Worm (Caenorhabditis elegans) whole organism, late embryonic: ENCODE data around the gene spat-3.

ENCODE experiments used
- T23F11.4 ChIP-seq: fragments of 200-800 bp; sonication (Bioruptor generic); optimal IDR thresholded peaks from 2 replicates; lab custom pipeline; 2018; ENCODE audit warnings: mild to moderate bottlenecking, missing genetic modification characterization, missing compliant biosample characterization
- ama-1 ChIP-seq: fragments of 150-350 bp; optimal IDR thresholded peaks from 2 replicates; lab custom pipeline; 2014
- hlh-8 ChIP-seq: sonication (generic microtip); optimal IDR thresholded peaks from 2 replicates; lab custom pipeline; 2016; ENCODE audit warnings: missing genotype, missing genetic modification characterization, missing compliant biosample characterization
- nfya-1 ChIP-seq: sonication (generic microtip); optimal IDR thresholded peaks from 2 replicates; lab custom pipeline; 2017; ENCODE audit warnings: missing genetic modification characterization, mild to moderate bottlenecking, missing compliant biosample characterization, antibody characterized with exemption, moderate library complexity
- pat-9 ChIP-seq: fragments of 200-800 bp; sonication (Bioruptor generic); optimal IDR thresholded peaks from 2 replicates; lab custom pipeline; 2018; ENCODE audit warnings: mild to moderate bottlenecking, missing genetic modification characterization, moderate library complexity, missing compliant biosample characterization
- pax-1 ChIP-seq: fragments of 150-350 bp; optimal IDR thresholded peaks from 2 replicates; lab custom pipeline; 2014; ENCODE audit warnings: missing biosample characterization, missing genetic modification characterization
- ref-2 ChIP-seq: sonication (generic microtip); optimal IDR thresholded peaks from 2 replicates; lab custom pipeline; 2016; ENCODE audit warnings: missing genetic modification characterization, missing compliant biosample characterization
- sox-4 ChIP-seq: sonication (generic microtip); optimal IDR thresholded peaks from 2 replicates; lab custom pipeline; 2017; ENCODE audit warnings: mild to moderate bottlenecking, missing genetic modification characterization, inconsistent platforms, missing compliant biosample characterization
- unc-55 ChIP-seq: sonication (generic microtip); optimal IDR thresholded peaks from 2 replicates; lab custom pipeline; 2017; ENCODE audit warnings: missing biosample characterization, missing genetic modification reagents, missing genetic modification characterization

- TF ChIP-seq ref-2 = no peak
- no peak for TF ChIP-seq pax-1 (tag; lab: Kevin White, UChicago)
- no peak for TF ChIP-seq T23F11.4 (GFP tag; lab: Kevin White, UChicago)
- no peak for TF ChIP-seq ama-1 (lab: Kevin White, UChicago)
- no peak for TF ChIP-seq pat-9 (tag; lab: Kevin White, UChicago)
- no peak for TF ChIP-seq hlh-8 (tag; lab: Kevin White, UChicago)
- no peak for TF ChIP-seq nfya-1 (tag; lab: Kevin White, UChicago)
- no peak for TF ChIP-seq unc-55
- no peak for TF ChIP-seq sox-4
Measured at ce11 chrX:4585579-4585978, 20.1 kb downstream of the spat-3 start, which contains the start of gene C05E11.7.
